Worm (Caenorhabditis elegans): ENCODE data around the gene Y97E10AR.3.

DNA sequence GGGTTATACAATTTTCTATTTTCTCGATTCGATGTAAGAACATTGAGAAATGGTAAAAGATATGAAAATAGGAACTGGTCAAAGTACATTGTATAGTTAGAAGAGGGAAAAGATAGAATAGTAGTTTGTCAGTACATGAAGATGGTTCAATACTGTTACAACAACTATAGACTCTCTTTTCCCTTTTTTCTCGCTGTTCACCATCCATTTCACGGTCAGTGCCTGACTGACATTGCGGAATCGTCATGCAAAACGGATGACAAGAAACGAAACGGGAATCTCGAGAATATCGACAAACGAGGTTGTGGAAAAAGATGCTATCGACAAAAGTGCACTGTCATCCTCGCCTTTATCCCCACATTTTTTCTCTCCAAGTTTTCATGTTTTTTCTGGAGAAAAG, 36.4 kb upstream of the Y97E10AR.3 start:
- TF ChIP-seq ceh-6 (GFP tag; optimal IDR thresholded peaks at IDR 0.05) (no peak), ceh-45 (GFP tag; IDR thresholded peaks at IDR 0.05) (no peak), elt-2 (tag; optimal IDR thresholded peaks at IDR 0.05) (no peak), ztf-16 (tag; optimal IDR thresholded peaks at IDR 0.05) (no peak), unc-86 (tag; optimal IDR thresholded peaks at IDR 0.05) (no peak), dmd-4 (tag; optimal IDR thresholded peaks at IDR 0.05; ENCODE audit: borderline replicate concordance) (no peak), hlh-30 (tag; optimal IDR thresholded peaks at IDR 0.05; ENCODE audit: insufficient read depth) (no peak), fkh-10 (GFP tag; optimal IDR thresholded peaks at IDR 0.05) (no peak), hlh-8 (tag; optimal IDR thresholded peaks at IDR 0.05) (no peak), C08G9.2 (tag; optimal IDR thresholded peaks at IDR 0.05) (no peak), ceh-24 (tag; optimal IDR thresholded peaks at IDR 0.05) (no peak), hlh-6 (tag; optimal IDR thresholded peaks at IDR 0.05) (no peak)
